Worm (Caenorhabditis elegans) whole organism, L4 larva: ENCODE measurements around the gene bcat-1.

Experiments
- F10B5.3 ChIP-seq: sonication (generic microtip); optimal IDR thresholded peaks from 2 replicates; lab custom pipeline; 2016; ENCODE audit warnings: mild to moderate bottlenecking, missing genetic modification characterization, missing compliant biosample characterization
- F26F4.8 ChIP-seq: fragments of 200-800 bp; sonication (Bioruptor generic); conservative IDR thresholded peaks from 2 replicates; pipeline ENCODE4 v1.3.6; 2022; ENCODE audit warnings: missing genetic modification characterization, missing compliant biosample characterization
- F37D6.2 ChIP-seq: sonication (generic microtip); optimal IDR thresholded peaks from 2 replicates; lab custom pipeline; 2016; ENCODE audit warnings: mild to moderate bottlenecking, missing genetic modification characterization, missing compliant biosample characterization
- F44E2.7 ChIP-seq: fragments of 200-800 bp; sonication (Bioruptor generic); IDR thresholded peaks from 2 replicates; pipeline ENCODE4 v2.1.2; 2022; ENCODE audit warnings: missing genetic modification characterization, missing compliant biosample characterization
- R02D3.7 ChIP-seq: fragments of 150-350 bp; sonication (generic microtip); optimal IDR thresholded peaks from 3 replicates; lab custom pipeline; 2014; ENCODE audit warnings: missing biosample characterization, missing genetic modification characterization
- T20F7.1 ChIP-seq: fragments of 200-800 bp; sonication (Bioruptor generic); optimal IDR thresholded peaks from 2 replicates; lab custom pipeline; 2018; ENCODE audit warnings: mild to moderate bottlenecking, missing genetic modification characterization, missing compliant biosample characterization
- Y105C5A.15 ChIP-seq: fragments of 200-800 bp; sonication (Bioruptor generic); IDR thresholded peaks from 2 replicates; pipeline ENCODE4 v1.3.6; 2022; ENCODE audit warnings: missing genetic modification characterization, missing compliant biosample characterization
- Y5F2A.4 ChIP-seq: fragments of 200-800 bp; sonication (Bioruptor generic); optimal IDR thresholded peaks from 2 replicates; lab custom pipeline; 2018; ENCODE audit warnings: mild to moderate bottlenecking, missing genetic modification characterization, missing compliant biosample characterization
- ZK546.5 ChIP-seq, 2 experiments: sonication (generic microtip); optimal IDR thresholded peaks; 2 replicates each; lab custom pipeline; 2017; ENCODE audit warnings: missing biosample characterization in 2 of 2, missing genetic modification characterization in 2 of 2
- aha-1 ChIP-seq: fragments of 150-350 bp; peaks from one replicate; lab custom pipeline; 2014; ENCODE audit warnings: missing biosample characterization, missing genetic modification characterization
- ceh-28 ChIP-seq: fragments of 150-350 bp; optimal IDR thresholded peaks from 2 replicates; lab custom pipeline; 2014; ENCODE audit warnings: missing biosample characterization, missing genetic modification reagents, missing genetic modification characterization
- ceh-62 ChIP-seq: sonication (generic microtip); optimal IDR thresholded peaks from 2 replicates; lab custom pipeline; 2017; ENCODE audit warnings: missing biosample characterization, missing genetic modification characterization
- ces-1 ChIP-seq: fragments of 150-350 bp; sonication (generic microtip); optimal IDR thresholded peaks from 4 replicates; lab custom pipeline; 2014; ENCODE audit warnings: missing biosample characterization, missing genetic modification reagents, missing genetic modification characterization
- cey-2 ChIP-seq: sonication (generic microtip); optimal IDR thresholded peaks from 3 replicates; lab custom pipeline; 2017; ENCODE audit warnings: missing genetic modification characterization, mild to moderate bottlenecking, missing compliant biosample characterization, antibody characterized with exemption, borderline replicate concordance; ENCODE audit not compliant: insufficient read depth
- ctbp-1 ChIP-seq: fragments of 200-800 bp; sonication (Bioruptor generic); IDR thresholded peaks from 2 replicates; pipeline ENCODE4 v1.3.6; 2022; ENCODE audit warnings: missing genetic modification reagents, missing genetic modification characterization, missing compliant biosample characterization
- daf-12 ChIP-seq: fragments of 150-350 bp; optimal IDR thresholded peaks from 2 replicates; lab custom pipeline; 2014; ENCODE audit warnings: missing biosample characterization, missing genetic modification reagents, missing genetic modification characterization
- daf-16 ChIP-seq, 3 experiments: sonication (generic microtip); optimal IDR thresholded peaks; 2 replicates each; lab custom pipeline; 2016 to 2017; ENCODE audit warnings: missing genetic modification characterization in 3 of 3, missing genetic modification reagents in 3 of 3, mild to moderate bottlenecking in 2 of 3, missing compliant biosample characterization in 2 of 3, missing biosample characterization in 1 of 3, moderate library complexity in 1 of 3
- daf-19 ChIP-seq: fragments of 200-800 bp; sonication (Bioruptor generic); conservative IDR thresholded peaks from 2 replicates; pipeline ENCODE4 v1.3.6; 2022; ENCODE audit warnings: missing genetic modification characterization, missing compliant biosample characterization
- daf-8 ChIP-seq: fragments of 200-800 bp; sonication (Bioruptor generic); IDR thresholded peaks from 2 replicates; pipeline ENCODE4 v1.3.6; 2022; ENCODE audit warnings: missing genetic modification characterization, missing compliant biosample characterization
- dmd-8 ChIP-seq: fragments of 200-800 bp; sonication (Bioruptor generic); IDR thresholded peaks from 2 replicates; pipeline ENCODE4 v1.3.6; 2022; ENCODE audit warnings: missing genetic modification characterization, missing compliant biosample characterization
- egl-27 ChIP-seq: sonication (generic microtip); optimal IDR thresholded peaks from 3 replicates; lab custom pipeline; 2017; ENCODE audit warnings: missing biosample characterization, missing genetic modification reagents, missing genetic modification characterization
- fos-1 ChIP-seq: fragments of 150-350 bp; optimal IDR thresholded peaks from 2 replicates; lab custom pipeline; 2014; ENCODE audit warnings: missing biosample characterization, missing genetic modification characterization
- hif-1 ChIP-seq, 2 experiments: sonication (generic microtip); optimal IDR thresholded peaks; 2 replicates each; lab custom pipeline; 2016 to 2017; ENCODE audit warnings: missing compliant biosample characterization in 2 of 2, missing genetic modification characterization in 2 of 2, missing genetic modification reagents in 2 of 2, missing genotype in 2 of 2, mild to moderate bottlenecking in 1 of 2
- hlh-30 ChIP-seq: sonication (generic microtip); optimal IDR thresholded peaks from 2 replicates; lab custom pipeline; 2017; ENCODE audit warnings: antibody characterized with exemption, mild to moderate bottlenecking, missing genetic modification characterization, missing compliant biosample characterization; ENCODE audit not compliant: insufficient read depth
- jun-1 ChIP-seq: fragments of 150-350 bp; optimal IDR thresholded peaks from 2 replicates; lab custom pipeline; 2014; ENCODE audit warnings: missing biosample characterization, missing genetic modification reagents, missing genetic modification characterization
- lim-7 ChIP-seq: fragments of 200-800 bp; sonication (Bioruptor generic); IDR thresholded peaks from 2 replicates; pipeline ENCODE4 v1.3.6; 2022; ENCODE audit warnings: missing genetic modification characterization, missing compliant biosample characterization
- lin-1 ChIP-seq: fragments of 200-800 bp; sonication (Bioruptor generic); IDR thresholded peaks from 2 replicates; pipeline ENCODE4 v1.3.6; 2022; ENCODE audit warnings: missing genetic modification reagents, missing genetic modification characterization, missing compliant biosample characterization
- lin-15B ChIP-seq: fragments of 150-350 bp; sonication (generic microtip); optimal IDR thresholded peaks from 3 replicates; lab custom pipeline; 2014; ENCODE audit warnings: missing biosample characterization, missing genetic modification characterization
- lin-29 ChIP-seq: fragments of 200-800 bp; sonication (Bioruptor generic); IDR thresholded peaks from 2 replicates; pipeline ENCODE4 v1.3.6; 2022; ENCODE audit warnings: missing genetic modification reagents, missing genetic modification characterization, missing compliant biosample characterization
- lir-3 ChIP-seq: sonication (generic microtip); optimal IDR thresholded peaks from 2 replicates; lab custom pipeline; 2016; ENCODE audit warnings: mild to moderate bottlenecking, missing genetic modification characterization, missing compliant biosample characterization
- madf-9 ChIP-seq: fragments of 200-800 bp; sonication (Bioruptor generic); conservative IDR thresholded peaks from 2 replicates; pipeline ENCODE4 v1.3.6; 2022; ENCODE audit warnings: missing genetic modification reagents, missing genetic modification characterization, missing compliant biosample characterization
- mes-2 ChIP-seq: sonication (generic microtip); optimal IDR thresholded peaks from 2 replicates; lab custom pipeline; 2016; ENCODE audit warnings: missing genotype, mild to moderate bottlenecking, missing genetic modification characterization, missing compliant biosample characterization; ENCODE audit not compliant: poor library complexity, severe bottlenecking
- nhr-102 ChIP-seq: sonication (generic microtip); optimal IDR thresholded peaks from 2 replicates; lab custom pipeline; 2016; ENCODE audit warnings: mild to moderate bottlenecking, missing genetic modification characterization, moderate library complexity, missing compliant biosample characterization
- nhr-11 ChIP-seq: fragments of 150-350 bp; optimal IDR thresholded peaks from 2 replicates; lab custom pipeline; 2014; ENCODE audit warnings: missing biosample characterization, missing genetic modification characterization
- nhr-111 ChIP-seq: fragments of 200-800 bp; sonication (Bioruptor generic); optimal IDR thresholded peaks from 2 replicates; lab custom pipeline; 2018; ENCODE audit warnings: mild to moderate bottlenecking, missing genetic modification characterization, missing compliant biosample characterization
- nhr-41 ChIP-seq: fragments of 200-800 bp; sonication (Bioruptor generic); IDR thresholded peaks from 2 replicates; pipeline ENCODE4 v1.3.6; 2022; ENCODE audit warnings: missing genetic modification reagents, missing genetic modification characterization, missing compliant biosample characterization
- nhr-76 ChIP-seq: fragments of 150-350 bp; optimal IDR thresholded peaks from 2 replicates; lab custom pipeline; 2014; ENCODE audit warnings: missing biosample characterization, missing genetic modification characterization
- nhr-77 ChIP-seq: fragments of 150-350 bp; optimal IDR thresholded peaks from 2 replicates; lab custom pipeline; 2014; ENCODE audit warnings: missing biosample characterization, missing genetic modification characterization
- pha-4 ChIP-seq, 2 experiments: fragments of 150-350 bp in 1 of 2; fragments of 200-800 bp in 1 of 2; sonication (Bioruptor generic) in 1 of 2; IDR thresholded peaks in 1 of 2; optimal IDR thresholded peaks in 1 of 2; 2 replicates each; pipeline versions ENCODE4 v1.3.6 to Lab custom; 2014 to 2022; ENCODE audit warnings: missing genetic modification characterization in 2 of 2, missing genetic modification reagents in 2 of 2, missing biosample characterization in 1 of 2, missing compliant biosample characterization in 1 of 2
- rbr-2 ChIP-seq: sonication (generic microtip); optimal IDR thresholded peaks from 2 replicates; lab custom pipeline; 2016; ENCODE audit warnings: missing genotype, missing genetic modification characterization, missing compliant biosample characterization
- sdz-12 ChIP-seq: fragments of 200-800 bp; sonication (Bioruptor generic); optimal IDR thresholded peaks from 2 replicates; lab custom pipeline; 2018; ENCODE audit warnings: mild to moderate bottlenecking, missing genetic modification characterization, missing compliant biosample characterization
- snpc-1.2 ChIP-seq: fragments of 200-800 bp; sonication (Bioruptor generic); IDR thresholded peaks from 2 replicates; pipeline ENCODE4 v1.3.6; 2022; ENCODE audit warnings: missing genetic modification reagents, missing genetic modification characterization, missing compliant biosample characterization
- snpc-4 ChIP-seq: fragments of 150-350 bp; optimal IDR thresholded peaks from 2 replicates; lab custom pipeline; 2014; ENCODE audit warnings: missing biosample characterization, missing genetic modification characterization
- tra-1 ChIP-seq: fragments of 200-800 bp; sonication (Bioruptor generic); IDR thresholded peaks from 2 replicates; pipeline ENCODE4 v1.3.6; 2022; ENCODE audit warnings: missing genetic modification reagents, missing genetic modification characterization, missing compliant biosample characterization
- vab-7 ChIP-seq: fragments of 200-800 bp; sonication (Bioruptor generic); IDR thresholded peaks from 2 replicates; pipeline ENCODE4 v1.3.6; 2022; ENCODE audit warnings: missing genetic modification reagents, missing genetic modification characterization, missing compliant biosample characterization
- zag-1 ChIP-seq: fragments of 150-350 bp; optimal IDR thresholded peaks from 2 replicates; lab custom pipeline; 2014; ENCODE audit warnings: missing biosample characterization, missing genetic modification characterization
- zip-2 ChIP-seq: fragments of 150-350 bp; optimal IDR thresholded peaks from 2 replicates; lab custom pipeline; 2014; ENCODE audit warnings: missing biosample characterization, missing genetic modification characterization
- ztf-11 ChIP-seq: fragments of 150-350 bp; optimal IDR thresholded peaks from 2 replicates; lab custom pipeline; 2014; ENCODE audit warnings: missing biosample characterization, missing genetic modification characterization
- ztf-7 ChIP-seq: fragments of 150-350 bp; optimal IDR thresholded peaks from 2 replicates; lab custom pipeline; 2014; ENCODE audit warnings: missing biosample characterization, missing genetic modification characterization

The bcat-1 gene

DNA sequence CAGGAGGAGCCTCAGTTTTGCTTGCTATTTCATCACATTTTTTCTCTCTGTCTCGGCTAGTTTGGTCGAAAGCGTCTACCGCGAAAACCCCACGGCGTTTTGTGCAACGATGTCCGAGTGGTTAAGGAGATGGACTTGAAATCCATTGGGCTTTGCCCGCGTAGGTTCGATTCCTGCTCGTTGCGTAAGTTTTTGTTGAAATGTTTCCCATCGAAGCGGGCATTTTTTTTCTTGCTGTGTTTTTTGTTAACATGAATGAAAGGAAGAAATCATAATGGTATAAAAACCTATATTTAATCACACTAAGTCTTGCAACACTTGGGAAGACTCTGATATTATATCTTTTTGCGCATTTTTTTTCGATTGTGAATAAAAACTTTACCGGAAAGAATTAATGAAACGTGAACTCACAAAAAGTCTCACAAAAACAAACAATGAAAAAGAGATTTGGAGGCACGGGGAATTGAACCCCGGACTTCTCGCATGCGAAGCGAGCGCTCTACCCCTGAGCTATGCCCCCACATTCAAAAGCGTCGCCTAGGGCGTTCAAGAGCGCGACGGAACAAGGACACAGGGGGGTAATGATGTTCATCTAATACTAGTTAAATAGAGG lies 12.7 kb downstream of the bcat-1 start (continued):
- TF ChIP-seq pha-4 (GFP tag; IDR thresholded peaks at IDR 0.05; lab: Robert Waterston, UW), result peak; percentile 84
- TF ChIP-seq pha-4 (tag; optimal IDR thresholded peaks at IDR 0.05; lab: Kevin White, UChicago), result no peak
- no peak for TF ChIP-seq egl-27
- no peak for TF ChIP-seq ceh-62
- TF ChIP-seq daf-12 (tag; lab: Kevin White, UChicago), result no peak
- TF ChIP-seq ZK546.5 (tag; optimal IDR thresholded peaks at IDR 0.05; lab: Kevin White, UChicago), result no peak
- peak; percentile 63 for TF ChIP-seq lin-1
- TF ChIP-seq lir-3, result peak; percentile 47
- TF ChIP-seq daf-16 (GFP tag; optimal IDR thresholded peaks at IDR 0.05; lab: Kevin White, UChicago), result peak; percentile 58 to 65
- peak; percentile 45 for TF ChIP-seq daf-16 (tag; optimal IDR thresholded peaks at IDR 0.05; lab: Kevin White, UChicago)
- TF ChIP-seq mes-2 (tag; lab: Kevin White, UChicago), result peak; percentile 88
- peak; percentile 67 for TF ChIP-seq nhr-111
- TF ChIP-seq Y5F2A.4 (GFP tag; lab: Kevin White, UChicago), result no peak
- peak; percentile 26 for TF ChIP-seq ces-1
- TF ChIP-seq ztf-7 (tag; lab: Kevin White, UChicago), result peak; percentile 76
- peak; percentile 28 for TF ChIP-seq zag-1 (tag; lab: Kevin White, UChicago)
- TF ChIP-seq nhr-41 (GFP tag; lab: Robert Waterston, UW), result peak; percentile 39; the same call in 1 of the 2 replicates
- TF ChIP-seq nhr-11, result peak; percentile 75
- TF ChIP-seq nhr-102 (tag; lab: Kevin White, UChicago), result peak; percentile 80
- peak; percentile 72; the same call in 1 of the 2 replicates for TF ChIP-seq dmd-8 (GFP tag; lab: Robert Waterston, UW)
- TF ChIP-seq fos-1 (tag; lab: Kevin White, UChicago), result no peak
- TF ChIP-seq F37D6.2 (tag; lab: Kevin White, UChicago), result peak; percentile 50
- TF ChIP-seq tra-1, result peak; percentile 38
- peak; percentile 83 for TF ChIP-seq lim-7 (GFP tag; lab: Robert Waterston, UW)
- peak; percentile 78 for TF ChIP-seq rbr-2 (tag; lab: Kevin White, UChicago)
- TF ChIP-seq nhr-76 (tag; lab: Kevin White, UChicago), result no peak
- no peak for TF ChIP-seq cey-2 (tag; lab: Kevin White, UChicago)
- TF ChIP-seq zip-2 (tag; lab: Kevin White, UChicago), result peak; percentile 61
- no peak for TF ChIP-seq jun-1
- TF ChIP-seq F44E2.7 (GFP tag; lab: Robert Waterston, UW), result peak; percentile 74; the same call in 1 of the 2 replicates
- TF ChIP-seq hlh-30, result peak; percentile 71
- no peak for TF ChIP-seq Y105C5A.15 (GFP tag; lab: Robert Waterston, UW)
- peak; percentile 57 for TF ChIP-seq F10B5.3 (tag; lab: Kevin White, UChicago)
- TF ChIP-seq aha-1, result peak; percentile 97
- no peak for TF ChIP-seq ceh-28
- TF ChIP-seq snpc-4, result no peak
- no peak for TF ChIP-seq T20F7.1 (GFP tag; lab: Kevin White, UChicago)
- TF ChIP-seq madf-9 (GFP tag; lab: Robert Waterston, UW), result peak; percentile 63
- peak; percentile 91 for TF ChIP-seq daf-19 (GFP tag; lab: Robert Waterston, UW)
- no peak for TF ChIP-seq lin-29 (GFP tag; lab: Robert Waterston, UW)
- TF ChIP-seq lin-15B, result no peak
- TF ChIP-seq hif-1 (tag; optimal IDR thresholded peaks at IDR 0.05; lab: Kevin White, UChicago), result peak in 1 of 2 experiments; percentile 60
- peak; percentile 73 for TF ChIP-seq snpc-1.2 (GFP tag; lab: Robert Waterston, UW)
- TF ChIP-seq sdz-12 (GFP tag; lab: Kevin White, UChicago), result peak; percentile 91
- peak; percentile 71 for TF ChIP-seq ctbp-1
- peak; percentile 53 for TF ChIP-seq nhr-77 (tag; lab: Kevin White, UChicago)
- TF ChIP-seq F26F4.8 (GFP tag; lab: Robert Waterston, UW), result peak; percentile 67
- no peak for TF ChIP-seq ztf-11 (tag; lab: Kevin White, UChicago)
- no peak for TF ChIP-seq R02D3.7 (tag; lab: Kevin White, UChicago)
- TF ChIP-seq daf-8 (GFP tag; lab: Robert Waterston, UW), result no peak
- peak; percentile 76 for TF ChIP-seq vab-7
